Fruit fly (Drosophila melanogaster): ENCODE measurements around the gene CG11345.

- TF ChIP-seq EcR (GFP tag; optimal IDR thresholded peaks at IDR 0.05) = no peak
- no peak for TF ChIP-seq fd96Ca (GFP tag; IDR thresholded peaks at IDR 0.05)
- no peak for TF ChIP-seq CG9948 (tag; optimal IDR thresholded peaks at IDR 0.05)
- TF ChIP-seq CG8301 (tag; optimal IDR thresholded peaks at IDR 0.05) = no peak
- TF ChIP-seq Snoo (tag; optimal IDR thresholded peaks at IDR 0.05) = no peak
- no peak for TF ChIP-seq CG10348 (GFP tag; IDR thresholded peaks at IDR 0.05)
- no peak for TF ChIP-seq Ets98B (GFP tag; IDR thresholded peaks at IDR 0.05)
- TF ChIP-seq CG8159 (tag; optimal IDR thresholded peaks at IDR 0.05) = no peak
Measured at dm6 chr3L:4440153-4440552, 17.8 kb downstream of the CG11345 start.
